Fruit fly (Drosophila melanogaster) whole organism, embryonic: ENCODE measurements around the gene ninaE.

Experiments used
- B-H2 ChIP-seq: fragments of 200-800 bp; sonication (Bioruptor generic); optimal IDR thresholded peaks from 2 replicates; lab custom pipeline; 2018; ENCODE audit warnings: missing biosample characterization, mild to moderate bottlenecking, missing genetic modification characterization
- Blimp-1 ChIP-seq: fragments of 200-800 bp; sonication (Bioruptor generic); optimal IDR thresholded peaks from 3 replicates; lab custom pipeline; 2018; ENCODE audit warnings: missing biosample characterization, missing genetic modification characterization, mild to moderate bottlenecking, moderate library complexity, missing genetic modification reagents
- CG10321 ChIP-seq: fragments of 200-800 bp; sonication (Bioruptor generic); IDR thresholded peaks from 2 replicates; pipeline ENCODE4 v1.3.6; 2022; ENCODE audit warnings: missing biosample characterization, missing genetic modification characterization
- CG10979 ChIP-seq: fragments of 200-800 bp; sonication (Bioruptor generic); optimal IDR thresholded peaks from 2 replicates; lab custom pipeline; 2018; ENCODE audit warnings: missing biosample characterization, mild to moderate bottlenecking, missing genetic modification characterization, moderate library complexity
- CG13287 ChIP-seq: fragments of 200-800 bp; sonication (Bioruptor generic); IDR thresholded peaks from 2 replicates; pipeline ENCODE4 v1.3.6; 2022; ENCODE audit warnings: missing biosample characterization, missing genetic modification characterization; ENCODE audit not compliant: partially characterized antibody
- CG13775 ChIP-seq: fragments of 200-800 bp; sonication (Bioruptor generic); optimal IDR thresholded peaks from 3 replicates; lab custom pipeline; 2017; ENCODE audit warnings: missing biosample characterization, mild to moderate bottlenecking, missing genetic modification characterization
- CG15479 ChIP-seq: fragments of 200-800 bp; sonication (Bioruptor generic); optimal IDR thresholded peaks from 3 replicates; lab custom pipeline; 2019; ENCODE audit warnings: missing biosample characterization, mild to moderate bottlenecking, missing genetic modification characterization, moderate library complexity
- CG17186 ChIP-seq: fragments of 200-800 bp; sonication (Bioruptor generic); optimal IDR thresholded peaks from 3 replicates; lab custom pipeline; 2017; ENCODE audit warnings: missing biosample characterization, missing genetic modification reagents, missing genetic modification characterization
- CG17328 ChIP-seq: fragments of 200-800 bp; sonication (Bioruptor generic); IDR thresholded peaks from 2 replicates; pipeline ENCODE4 v1.3.6; 2022; ENCODE audit warnings: missing biosample characterization, missing genetic modification characterization
- CG17361 ChIP-seq: fragments of 200-800 bp; sonication (Bioruptor generic); IDR thresholded peaks from 3 replicates; pipeline ENCODE4 v1.3.6; 2022; ENCODE audit warnings: missing biosample characterization, missing genetic modification characterization
- CG17612 ChIP-seq: fragments of 200-800 bp; sonication (Bioruptor generic); IDR thresholded peaks from 2 replicates; pipeline ENCODE4 v1.3.6; 2022; ENCODE audit warnings: missing biosample characterization, missing genetic modification characterization
- CG18599 ChIP-seq: fragments of 200-800 bp; sonication (Bioruptor generic); optimal IDR thresholded peaks from 3 replicates; lab custom pipeline; 2017; ENCODE audit warnings: missing biosample characterization, missing genetic modification characterization, mild to moderate bottlenecking, moderate library complexity, missing genetic modification reagents
- CG3281 ChIP-seq: fragments of 200-800 bp; sonication (Bioruptor generic); optimal IDR thresholded peaks from 3 replicates; lab custom pipeline; 2017; ENCODE audit warnings: missing biosample characterization, mild to moderate bottlenecking, missing genetic modification characterization
- CG34422 ChIP-seq: fragments of 200-800 bp; sonication (Bioruptor generic); IDR thresholded peaks from 3 replicates; pipeline ENCODE4 v1.3.6; 2022; ENCODE audit warnings: missing biosample characterization, missing genetic modification characterization
- CG4820 ChIP-seq: fragments of 200-800 bp; sonication (Bioruptor generic); optimal IDR thresholded peaks from 3 replicates; lab custom pipeline; 2016; ENCODE audit warnings: missing biosample characterization, missing genetic modification characterization
- CG5953 ChIP-seq: fragments of 200-800 bp; sonication (Bioruptor generic); IDR thresholded peaks from 2 replicates; pipeline ENCODE4 v1.3.6; 2022; ENCODE audit warnings: missing biosample characterization, missing genetic modification characterization
- CG6175 ChIP-seq: fragments of 200-800 bp; sonication (Bioruptor generic); IDR thresholded peaks from 3 replicates; pipeline ENCODE4 v1.3.6; 2022; ENCODE audit warnings: missing biosample characterization, missing genetic modification characterization
- CG7987 ChIP-seq: fragments of 200-800 bp; sonication (Bioruptor generic); optimal IDR thresholded peaks from 2 replicates; lab custom pipeline; 2018; ENCODE audit warnings: missing biosample characterization, mild to moderate bottlenecking, missing genetic modification characterization, moderate library complexity
- CG8388 ChIP-seq: fragments of 200-800 bp; sonication (Bioruptor generic); optimal IDR thresholded peaks from 2 replicates; lab custom pipeline; 2019; ENCODE audit warnings: missing biosample characterization, mild to moderate bottlenecking, missing genetic modification characterization, moderate library complexity
- CG8478 ChIP-seq: fragments of >200 bp; optimal IDR thresholded peaks from 2 replicates; lab custom pipeline; 2018
- CG8944 ChIP-seq: fragments of 200-800 bp; sonication (Bioruptor generic); optimal IDR thresholded peaks from 3 replicates; lab custom pipeline; 2016; ENCODE audit warnings: missing biosample characterization, missing genetic modification characterization
- CG9609 ChIP-seq: fragments of 200-800 bp; sonication (Bioruptor generic); optimal IDR thresholded peaks from 3 replicates; lab custom pipeline; 2016; ENCODE audit warnings: missing biosample characterization, missing genetic modification characterization
- CoRest ChIP-seq: fragments of 200-800 bp; sonication (Bioruptor generic); optimal IDR thresholded peaks from 3 replicates; lab custom pipeline; 2018; ENCODE audit warnings: missing biosample characterization, mild to moderate bottlenecking, missing genetic modification characterization, moderate library complexity
- CrebB ChIP-seq: fragments of 200-800 bp; sonication (Bioruptor generic); optimal IDR thresholded peaks from 3 replicates; lab custom pipeline; 2018; ENCODE audit warnings: missing biosample characterization, mild to moderate bottlenecking, missing genetic modification characterization
- Dbx ChIP-seq: fragments of 200-800 bp; sonication (Bioruptor generic); IDR thresholded peaks from 3 replicates; pipeline ENCODE4 v1.3.6; 2022; ENCODE audit warnings: missing biosample characterization, missing genetic modification characterization
- Dip2 ChIP-seq: fragments of 200-800 bp; sonication (Bioruptor generic); IDR thresholded peaks from 2 replicates; pipeline ENCODE4 v1.3.6; 2022; ENCODE audit warnings: missing biosample characterization, missing genetic modification characterization
- Dll ChIP-seq: fragments of 200-800 bp; sonication (Bioruptor generic); IDR thresholded peaks from 4 replicates; pipeline ENCODE4 v1.3.6; 2022; ENCODE audit warnings: missing biosample characterization, missing genetic modification characterization; ENCODE audit not compliant: partially characterized antibody
- Doc2 ChIP-seq: fragments of 200-800 bp; sonication (Bioruptor generic); IDR thresholded peaks from 2 replicates; pipeline ENCODE4 v1.3.6; 2022; ENCODE audit warnings: missing biosample characterization, missing genetic modification characterization
- Fer2 ChIP-seq: fragments of 200-800 bp; sonication (Bioruptor generic); optimal IDR thresholded peaks from 2 replicates; lab custom pipeline; 2018; ENCODE audit warnings: missing biosample characterization, mild to moderate bottlenecking, missing genetic modification characterization, moderate library complexity
- Hsf ChIP-seq: fragments of 200-800 bp; sonication (Bioruptor generic); optimal IDR thresholded peaks from 3 replicates; lab custom pipeline; 2016; ENCODE audit warnings: missing biosample characterization, missing genetic modification characterization
- MESR4 ChIP-seq: fragments of 200-800 bp; sonication (Bioruptor generic); optimal IDR thresholded peaks from 2 replicates; lab custom pipeline; 2018; ENCODE audit warnings: missing biosample characterization, mild to moderate bottlenecking, missing genetic modification characterization, moderate library complexity
- Med ChIP-seq: fragments of 200-800 bp; sonication (Bioruptor generic); peaks from one replicate; lab custom pipeline; 2016; ENCODE audit warnings: missing biosample characterization, missing genetic modification characterization, mild to moderate bottlenecking, inconsistent platforms, moderate library complexity
- Mrtf ChIP-seq: fragments of 200-800 bp; sonication (Bioruptor generic); IDR thresholded peaks from 3 replicates; pipeline ENCODE4 v1.3.6; 2022; ENCODE audit warnings: missing biosample characterization, missing genetic modification characterization
- NfI ChIP-seq: fragments of 200-800 bp; sonication (Bioruptor generic); optimal IDR thresholded peaks from 3 replicates; lab custom pipeline; 2018; ENCODE audit warnings: missing biosample characterization, mild to moderate bottlenecking, missing genetic modification characterization, moderate library complexity
- Vsx1 ChIP-seq: fragments of 200-800 bp; sonication (Bioruptor generic); optimal IDR thresholded peaks from 2 replicates; lab custom pipeline; 2017; ENCODE audit warnings: missing biosample characterization, mild to moderate bottlenecking, missing genetic modification characterization, missing genetic modification reagents
- crc ChIP-seq: fragments of 200-800 bp; sonication (Bioruptor generic); optimal IDR thresholded peaks from 2 replicates; lab custom pipeline; 2016; ENCODE audit warnings: missing biosample characterization, missing genetic modification characterization
- crol ChIP-seq: fragments of 200-800 bp; sonication (Bioruptor generic); IDR thresholded peaks from 2 replicates; pipeline ENCODE4 v1.3.6; 2022; ENCODE audit warnings: missing biosample characterization, missing genetic modification characterization
- ewg ChIP-seq: fragments of 200-800 bp; sonication (Bioruptor generic); optimal IDR thresholded peaks from 3 replicates; lab custom pipeline; 2017; ENCODE audit warnings: mild to moderate bottlenecking, missing biosample characterization, missing genetic modification reagents, missing genetic modification characterization
- lbe ChIP-seq: fragments of 200-800 bp; sonication (Bioruptor generic); optimal IDR thresholded peaks from 2 replicates; lab custom pipeline; 2016; ENCODE audit warnings: missing biosample characterization, mild to moderate bottlenecking, missing genetic modification characterization
- lmd ChIP-seq: fragments of 200-800 bp; sonication (Bioruptor generic); IDR thresholded peaks from 2 replicates; pipeline ENCODE4 v1.3.6; 2022; ENCODE audit warnings: missing biosample characterization, missing genetic modification characterization
- mirr ChIP-seq: fragments of 200-800 bp; sonication (Bioruptor generic); optimal IDR thresholded peaks from 3 replicates; lab custom pipeline; 2018; ENCODE audit warnings: missing biosample characterization, mild to moderate bottlenecking, missing genetic modification characterization
- prd ChIP-seq, 3 experiments: fragments of >200 bp in 2 of 3; fragments of 200-800 bp in 1 of 3; sonication (Bioruptor generic) in 1 of 3; optimal IDR thresholded peaks in 2 of 3; IDR thresholded peaks in 1 of 3; 2 replicates in 2 of 3; 3 replicates in 1 of 3; pipeline versions ENCODE4 v1.3.6 to Lab custom; 2017 to 2022; ENCODE audit warnings: missing biosample characterization in 1 of 3, missing genetic modification characterization in 1 of 3
- ranshi ChIP-seq: fragments of 200-800 bp; sonication (Bioruptor generic); IDR thresholded peaks from 2 replicates; pipeline ENCODE4 v1.3.6; 2022; ENCODE audit warnings: missing biosample characterization, missing genetic modification characterization
- run ChIP-seq: fragments of 200-800 bp; sonication (Bioruptor generic); optimal IDR thresholded peaks from 3 replicates; lab custom pipeline; 2018; ENCODE audit warnings: missing biosample characterization, mild to moderate bottlenecking, missing genetic modification characterization
- sr ChIP-seq: fragments of 200-800 bp; sonication (Bioruptor generic); IDR thresholded peaks from 3 replicates; pipeline ENCODE4 v1.3.6; 2022; ENCODE audit warnings: missing biosample characterization, missing genetic modification characterization
- trh ChIP-seq: fragments of 200-800 bp; sonication (Bioruptor generic); optimal IDR thresholded peaks from 2 replicates; lab custom pipeline; 2016; ENCODE audit warnings: missing biosample characterization, missing genetic modification characterization
- vnd ChIP-seq: fragments of 200-800 bp; sonication (Bioruptor generic); IDR thresholded peaks from 3 replicates; pipeline ENCODE4 v1.3.6; 2022; ENCODE audit warnings: missing biosample characterization, missing genetic modification characterization; ENCODE audit not compliant: partially characterized antibody
- zfh1 ChIP-seq: fragments of 200-800 bp; sonication (Bioruptor generic); IDR thresholded peaks from 3 replicates; pipeline ENCODE4 v1.3.6; 2022; ENCODE audit warnings: missing biosample characterization, missing genetic modification characterization

ninaE gene

dm6 chr3R:19875118-19875887 is 12.7 kb downstream of the ninaE start, which contains the start of gene Mrp5 (continued):
- TF ChIP-seq Dbx (GFP tag; lab: Robert Waterston, UW) (peak; percentile 46; the same call in 1 of the 3 replicates), B-H2 (no peak), Fer2 (tag; lab: Kevin White, UChicago) (peak; percentile 10), ranshi (GFP tag; lab: Robert Waterston, UW) (peak; percentile 48; the same call in 1 of the 2 replicates), CG13287 (GFP tag; lab: Robert Waterston, UW) (no peak), prd (optimal IDR thresholded peaks at IDR 0.05; lab: Kevin White, UChicago) (no peak), prd (GFP tag; IDR thresholded peaks at IDR 0.05; lab: Robert Waterston, UW) (peak; percentile 74), CG8388 (GFP tag; lab: Kevin White, UChicago) (peak; percentile 98), CG17328 (GFP tag; lab: Robert Waterston, UW) (peak; percentile 64), CG34422 (peak; percentile 57; the same call in 2 of the 3 replicates), CG10979 (tag; lab: Kevin White, UChicago) (peak; percentile 20), Med (GFP tag; lab: Kevin White, UChicago) (peak; percentile 32), NfI (GFP tag; lab: Kevin White, UChicago) (peak; percentile 42), CG17612 (GFP tag; lab: Robert Waterston, UW) (no peak), CG6175 (no peak), Vsx1 (no peak), CG9609 (GFP tag; lab: Kevin White, UChicago) (peak; percentile 12), CG8478 (lab: Kevin White, UChicago) (no peak), Hsf (GFP tag; lab: Kevin White, UChicago) (peak; percentile 7), crol (GFP tag; lab: Robert Waterston, UW) (peak; percentile 75), CG18599 (GFP tag; lab: Kevin White, UChicago) (peak; percentile 36), Dip2 (GFP tag; lab: Robert Waterston, UW) (no peak), CG13775 (GFP tag; lab: Kevin White, UChicago) (peak; percentile 51), CG17186 (GFP tag; lab: Kevin White, UChicago) (peak; percentile 11), run (tag; lab: Kevin White, UChicago) (no peak), zfh1 (GFP tag; lab: Robert Waterston, UW) (peak; percentile 70), CG8944 (no peak), CG17361 (GFP tag; lab: Robert Waterston, UW) (peak; percentile 40; the same call in 1 of the 3 replicates), CrebB (tag; lab: Kevin White, UChicago) (peak; percentile 21), CoRest (tag; lab: Kevin White, UChicago) (peak; percentile 22), Doc2 (GFP tag; lab: Robert Waterston, UW) (no peak), lmd (GFP tag; lab: Robert Waterston, UW) (peak; percentile 65), Dll (GFP tag; lab: Robert Waterston, UW) (0 out of 4 replicates have a peak, but pooled peaks have one; percentile 18), CG5953 (peak; percentile 62), CG10321 (GFP tag; lab: Robert Waterston, UW) (0 out of 2 replicates have a peak, but pooled peaks have one; percentile 33), sr (GFP tag; lab: Robert Waterston, UW) (peak; percentile 91), Blimp-1 (GFP tag; lab: Kevin White, UChicago) (no peak), mirr (GFP tag; lab: Kevin White, UChicago) (peak; percentile 16), CG7987 (GFP tag; lab: Kevin White, UChicago) (peak; percentile 17), CG15479 (GFP tag; lab: Kevin White, UChicago) (no peak), CG4820 (peak; percentile 9), MESR4 (GFP tag; lab: Kevin White, UChicago) (peak; percentile 39), ewg (peak; percentile 95), lbe (GFP tag; lab: Kevin White, UChicago) (no peak), CG3281 (GFP tag; lab: Kevin White, UChicago) (peak; percentile 26), vnd (no peak), trh (GFP tag; lab: Kevin White, UChicago) (no peak), crc (no peak), Mrtf (GFP tag; lab: Robert Waterston, UW) (peak; percentile 36; the same call in 2 of the 3 replicates)
